Worm (Caenorhabditis elegans): ENCODE data around the gene Y54F10AM.15.
"Not testable (repeated sequence)": the region's sequence is repeated elsewhere in the genome, so short reads cannot be mapped to it uniquely, and the experiment has no call there.

The Y54F10AM.15 gene

ce11 chrIII:2528621-2529113 is at the start of gene Y54F10AM.15, which contains the start of the genes rbc-2 and ndua-8:
Y54F10AM.15 (minus strand) TSS chrIII:2528679.
rbc-2 (minus strand) TSS chrIII:2528689.
ndua-8 (plus strand) TSS chrIII:2529063.
- TF ChIP-seq dao-5 (tag; optimal IDR thresholded peaks at IDR 0.05), result no peak
- TF ChIP-seq W03F9.2 (tag; optimal IDR thresholded peaks at IDR 0.05), result peak; percentile 96
- peak; percentile 69 for TF ChIP-seq him-1 (tag; optimal IDR thresholded peaks at IDR 0.05)

ce11 chrIII:2577982-2578381 is 49.5 kb upstream of the Y54F10AM.15 start:
- no peak for TF ChIP-seq W03F9.2 (tag; optimal IDR thresholded peaks at IDR 0.05)
- no peak for TF ChIP-seq dao-5 (tag; optimal IDR thresholded peaks at IDR 0.05)
- TF ChIP-seq him-1 (tag; optimal IDR thresholded peaks at IDR 0.05), result no peak

- TF ChIP-seq dao-5 (tag; optimal IDR thresholded peaks at IDR 0.05) (no peak), him-1 (tag; optimal IDR thresholded peaks at IDR 0.05) (peak; percentile 49), W03F9.2 (tag; optimal IDR thresholded peaks at IDR 0.05) (no peak)
These were observed 48.1 kb upstream of the Y54F10AM.15 start for ce11 chrIII:2576360-2577259.

DNA sequence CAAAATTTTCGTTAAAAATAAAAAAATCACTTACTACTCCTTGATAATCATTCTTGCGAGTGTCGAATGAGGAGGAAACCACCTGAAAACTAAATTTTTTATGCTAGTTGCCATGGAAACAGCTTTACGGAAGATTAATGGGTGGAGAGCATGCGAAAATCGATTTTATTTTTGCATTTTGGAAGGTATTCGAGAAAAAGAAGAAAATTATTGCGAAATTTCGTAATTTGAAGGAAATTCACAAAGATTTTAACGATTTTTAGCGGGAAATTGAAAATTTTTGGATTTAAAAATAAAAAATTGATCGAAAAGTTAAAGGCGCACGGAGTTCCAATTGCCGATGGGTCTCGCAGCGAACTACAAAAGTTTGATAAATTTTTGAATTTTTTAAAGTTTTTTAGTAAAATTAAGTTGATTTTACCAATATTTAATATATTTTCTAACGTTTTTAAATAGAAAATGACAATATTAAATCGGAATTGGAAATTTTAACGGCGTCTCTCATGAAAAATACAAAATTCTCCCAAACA is 47.2 kb upstream of the Y54F10AM.15 start, which contains the start of gene Y54F10AR.1:
Gene Y54F10AR.1 (minus strand): TSS at position 51 of the 530 bp plus-strand sequence.
- TF ChIP-seq W03F9.2 (tag; optimal IDR thresholded peaks at IDR 0.05) (no peak), dao-5 (tag; optimal IDR thresholded peaks at IDR 0.05) (no peak), him-1 (tag; optimal IDR thresholded peaks at IDR 0.05) (no peak)

DNA sequence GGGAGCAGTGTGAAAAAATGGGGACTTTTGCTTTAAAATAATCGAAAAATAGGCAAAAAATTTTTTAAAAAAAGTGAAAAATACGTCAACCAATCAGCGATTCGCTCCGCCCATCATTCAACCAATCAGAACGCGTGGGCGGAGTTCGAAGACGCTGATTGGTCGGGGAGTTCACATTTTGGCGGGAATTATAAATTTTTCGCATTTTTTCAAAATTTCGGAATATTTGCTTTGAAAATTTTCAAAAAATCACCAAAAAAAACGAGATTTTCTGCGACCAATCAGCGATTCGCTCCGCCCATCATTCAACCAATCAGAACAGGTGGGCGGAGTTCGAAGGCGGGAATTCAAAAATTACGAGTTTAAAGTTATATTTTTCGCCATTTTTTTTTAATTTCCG is 43.9 kb upstream of the Y54F10AM.15 start:
- TF ChIP-seq dao-5 (tag; optimal IDR thresholded peaks at IDR 0.05) (no peak), him-1 (tag; optimal IDR thresholded peaks at IDR 0.05) (no peak), W03F9.2 (tag; optimal IDR thresholded peaks at IDR 0.05) (no peak)

ce11 chrIII:2571447-2571846 is 43.0 kb upstream of the Y54F10AM.15 start, which contains the start of gene Y54F10AR.2:
Y54F10AR.2 (minus strand) TSS chrIII:2571547.
- no peak for TF ChIP-seq him-1 (tag; optimal IDR thresholded peaks at IDR 0.05)
- no peak for TF ChIP-seq dao-5 (tag; optimal IDR thresholded peaks at IDR 0.05)
- TF ChIP-seq W03F9.2 (tag; optimal IDR thresholded peaks at IDR 0.05), result no peak

- TF ChIP-seq him-1, dao-5, W03F9.2 (tag; optimal IDR thresholded peaks at IDR 0.05): not testable (repeated sequence)
These were observed 35.4 kb upstream of the Y54F10AM.15 start, which contains the start of gene Y54F10AM.11 for ce11 chrIII:2563883-2564282. Y54F10AM.11 (minus strand) TSS chrIII:2563983.

DNA sequence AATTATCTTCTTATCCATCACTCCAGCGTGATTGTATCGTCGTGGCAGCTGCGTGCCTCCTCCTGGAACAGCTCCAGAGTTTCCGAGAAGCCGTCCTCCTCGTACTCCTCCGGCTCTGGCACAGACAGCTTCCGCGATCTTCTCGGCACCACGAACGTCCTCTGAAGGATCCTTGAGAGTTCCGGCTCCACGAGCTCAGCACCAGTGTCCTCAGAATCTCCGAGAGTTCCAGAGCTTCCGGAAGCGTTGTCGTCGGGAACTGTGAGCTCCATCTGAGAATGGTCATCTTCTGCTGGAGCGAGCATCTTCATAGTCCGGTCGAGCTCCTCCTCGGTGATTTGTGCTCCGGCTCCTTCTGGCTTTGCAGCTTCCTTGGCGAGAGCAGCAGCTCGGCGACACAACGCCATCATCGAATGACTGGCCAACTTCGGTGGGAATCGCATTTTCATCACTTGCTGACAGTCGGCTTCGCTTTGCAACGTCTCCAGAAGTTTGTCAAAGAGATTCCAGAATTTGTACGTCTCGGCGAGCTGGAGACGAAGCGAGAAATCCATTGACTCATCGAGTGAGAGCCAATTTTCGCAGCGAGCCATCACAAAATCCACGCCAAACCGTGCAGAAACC is 34.7 kb upstream of the Y54F10AM.15 start:
- TF ChIP-seq W03F9.2 (tag; optimal IDR thresholded peaks at IDR 0.05) (no peak), him-1 (tag; optimal IDR thresholded peaks at IDR 0.05) (no peak), dao-5 (tag; optimal IDR thresholded peaks at IDR 0.05) (no peak)

- no peak for TF ChIP-seq W03F9.2 (tag; optimal IDR thresholded peaks at IDR 0.05)
- no peak for TF ChIP-seq him-1 (tag; optimal IDR thresholded peaks at IDR 0.05)
- TF ChIP-seq dao-5 (tag; optimal IDR thresholded peaks at IDR 0.05), result no peak
These were observed 32.9 kb upstream of the Y54F10AM.15 start, which contains the start of gene nhr-239 for ce11 chrIII:2561410-2561809. nhr-239 (plus strand) TSS chrIII:2561710.

- TF ChIP-seq him-1 (tag; optimal IDR thresholded peaks at IDR 0.05), result no peak
- no peak for TF ChIP-seq W03F9.2 (tag; optimal IDR thresholded peaks at IDR 0.05)
- no peak for TF ChIP-seq dao-5 (tag; optimal IDR thresholded peaks at IDR 0.05)
These were observed 32.3 kb upstream of the Y54F10AM.15 start for ce11 chrIII:2560763-2561162.

ce11 chrIII:2553579-2553978 is 25.1 kb upstream of the Y54F10AM.15 start:
- TF ChIP-seq him-1 (tag; optimal IDR thresholded peaks at IDR 0.05) (no peak), dao-5 (tag; optimal IDR thresholded peaks at IDR 0.05) (no peak), W03F9.2 (tag; optimal IDR thresholded peaks at IDR 0.05) (no peak)

ce11 chrIII:2552382-2552781 is 23.9 kb upstream of the Y54F10AM.15 start:
- TF ChIP-seq W03F9.2 (tag; optimal IDR thresholded peaks at IDR 0.05), result no peak
- TF ChIP-seq him-1 (tag; optimal IDR thresholded peaks at IDR 0.05), result no peak
- TF ChIP-seq dao-5 (tag; optimal IDR thresholded peaks at IDR 0.05), result no peak

ce11 chrIII:2551981-2552380 is 23.5 kb upstream of the Y54F10AM.15 start:
- TF ChIP-seq dao-5 (tag; optimal IDR thresholded peaks at IDR 0.05), result no peak
- TF ChIP-seq him-1 (tag; optimal IDR thresholded peaks at IDR 0.05), result no peak
- TF ChIP-seq W03F9.2 (tag; optimal IDR thresholded peaks at IDR 0.05), result no peak
